Worm (Caenorhabditis elegans): Measurements from ENCODE around the gene R08D7.5.

- TF ChIP-seq ref-1 (GFP tag; conservative IDR thresholded peaks at IDR 0.05) (no peak), ztf-29 (GFP tag; IDR thresholded peaks at IDR 0.05) (no peak), tab-1 (GFP tag; IDR thresholded peaks at IDR 0.05) (no peak), klf-2 (GFP tag; conservative IDR thresholded peaks at IDR 0.05) (no peak)
These were observed 30.7 kb downstream of the R08D7.5 start for ce11 chrIII:9004658-9005057.

Data from whole organism, midembryonic.